Worm (Caenorhabditis elegans): ENCODE results near the gene msp-38.

The msp-38 gene

ce11 chrIV:10143640-10144039 lies at the start of gene msp-38:
TSS of gene msp-38 (minus strand) at chrIV:10143740.
- TF ChIP-seq T22C8.4 (GFP tag; IDR thresholded peaks at IDR 0.05) = no peak
- no peak for TF ChIP-seq tab-1 (GFP tag; IDR thresholded peaks at IDR 0.05)
- TF ChIP-seq klf-2 (GFP tag; conservative IDR thresholded peaks at IDR 0.05) = no peak
- TF ChIP-seq ref-1 (GFP tag; conservative IDR thresholded peaks at IDR 0.05) = no peak
- TF ChIP-seq ztf-23 (GFP tag; IDR thresholded peaks at IDR 0.05) = no peak
- TF ChIP-seq ztf-29 (GFP tag; IDR thresholded peaks at IDR 0.05) = no peak
- no peak for TF ChIP-seq flt-1 (GFP tag; IDR thresholded peaks at IDR 0.05)
- no peak for TF ChIP-seq med-1 (GFP tag; optimal IDR thresholded peaks at IDR 0.05; ENCODE audit: insufficient read depth)

ce11 chrIV:10191498-10191897 lies 48.0 kb upstream of the msp-38 start:
- TF ChIP-seq ref-1 (GFP tag; conservative IDR thresholded peaks at IDR 0.05) (no peak), tab-1 (GFP tag; IDR thresholded peaks at IDR 0.05) (no peak), cog-1 (tag; optimal IDR thresholded peaks at IDR 0.05) (no peak), med-1 (GFP tag; optimal IDR thresholded peaks at IDR 0.05; ENCODE audit: insufficient read depth) (no peak), ztf-23 (GFP tag; IDR thresholded peaks at IDR 0.05) (no peak), T22C8.4 (GFP tag; IDR thresholded peaks at IDR 0.05) (no peak)

- TF ChIP-seq ztf-23 (GFP tag; IDR thresholded peaks at IDR 0.05) (no peak), med-1 (GFP tag; optimal IDR thresholded peaks at IDR 0.05; ENCODE audit: insufficient read depth) (no peak), T22C8.4 (GFP tag; IDR thresholded peaks at IDR 0.05) (no peak), flt-1 (GFP tag; IDR thresholded peaks at IDR 0.05) (0 out of 2 replicates have a peak, but pooled peaks have one; percentile 22)
Observed at ce11 chrIV:10190586-10190985, 47.0 kb upstream of the msp-38 start.

ce11 chrIV:10188505-10188904 lies 45.0 kb upstream of the msp-38 start:
- TF ChIP-seq ztf-29 (GFP tag; IDR thresholded peaks at IDR 0.05) (no peak), cog-1 (tag; optimal IDR thresholded peaks at IDR 0.05) (no peak), ref-1 (GFP tag; conservative IDR thresholded peaks at IDR 0.05) (no peak), tab-1 (GFP tag; IDR thresholded peaks at IDR 0.05) (no peak), flt-1 (GFP tag; IDR thresholded peaks at IDR 0.05) (no peak), klf-2 (GFP tag; conservative IDR thresholded peaks at IDR 0.05) (no peak), med-1 (GFP tag; optimal IDR thresholded peaks at IDR 0.05; ENCODE audit: insufficient read depth) (no peak), T22C8.4 (GFP tag; IDR thresholded peaks at IDR 0.05) (no peak), ztf-23 (GFP tag; IDR thresholded peaks at IDR 0.05) (no peak)

ce11 chrIV:10180133-10180749 lies 36.7 kb upstream of the msp-38 start, which contains the start of gene gta-1:
TSS of gene gta-1 (plus strand) at chrIV:10180660.
- TF ChIP-seq flt-1 (GFP tag; IDR thresholded peaks at IDR 0.05) (no peak), T22C8.4 (GFP tag; IDR thresholded peaks at IDR 0.05) (no peak)

- TF ChIP-seq ztf-23 (GFP tag; IDR thresholded peaks at IDR 0.05) (no peak), tab-1 (GFP tag; IDR thresholded peaks at IDR 0.05) (no peak), T22C8.4 (GFP tag; IDR thresholded peaks at IDR 0.05) (no peak), ztf-29 (GFP tag; IDR thresholded peaks at IDR 0.05) (no peak), ref-1 (GFP tag; conservative IDR thresholded peaks at IDR 0.05) (no peak), med-1 (GFP tag; optimal IDR thresholded peaks at IDR 0.05; ENCODE audit: insufficient read depth) (no peak), flt-1 (GFP tag; IDR thresholded peaks at IDR 0.05) (no peak), klf-2 (GFP tag; conservative IDR thresholded peaks at IDR 0.05) (no peak), cog-1 (tag; optimal IDR thresholded peaks at IDR 0.05) (no peak)
Observed at ce11 chrIV:10177779-10178178, 34.2 kb upstream of the msp-38 start, which contains the start of gene mspn-1. TSS of gene mspn-1 (plus strand) at chrIV:10177968.

ce11 chrIV:10176252-10176730 lies 32.8 kb upstream of the msp-38 start, which contains the start of gene rack-1:
TSS of gene rack-1 (plus strand) at chrIV:10176680.
- no peak for TF ChIP-seq flt-1 (GFP tag; IDR thresholded peaks at IDR 0.05)
- no peak for TF ChIP-seq T22C8.4 (GFP tag; IDR thresholded peaks at IDR 0.05)
- no peak for TF ChIP-seq ref-1 (GFP tag; conservative IDR thresholded peaks at IDR 0.05)
- no peak for TF ChIP-seq cog-1 (tag; optimal IDR thresholded peaks at IDR 0.05)
- TF ChIP-seq med-1 (GFP tag; optimal IDR thresholded peaks at IDR 0.05; ENCODE audit: insufficient read depth) = no peak
- TF ChIP-seq ztf-29 (GFP tag; IDR thresholded peaks at IDR 0.05) = no peak
- no peak for TF ChIP-seq tab-1 (GFP tag; IDR thresholded peaks at IDR 0.05)
- TF ChIP-seq ztf-23 (GFP tag; IDR thresholded peaks at IDR 0.05) = no peak
- TF ChIP-seq klf-2 (GFP tag; conservative IDR thresholded peaks at IDR 0.05) = no peak

ce11 chrIV:10174932-10175732 lies 31.6 kb upstream of the msp-38 start:
- TF ChIP-seq T22C8.4 (GFP tag; IDR thresholded peaks at IDR 0.05) (peak; percentile 73), tab-1 (GFP tag; IDR thresholded peaks at IDR 0.05) (0 out of 2 replicates have a peak, but pooled peaks have one; percentile 45), flt-1 (GFP tag; IDR thresholded peaks at IDR 0.05) (no peak), cog-1 (tag; optimal IDR thresholded peaks at IDR 0.05) (peak; percentile 2), ref-1 (GFP tag; conservative IDR thresholded peaks at IDR 0.05) (no peak), ztf-29 (GFP tag; IDR thresholded peaks at IDR 0.05) (no peak), klf-2 (GFP tag; conservative IDR thresholded peaks at IDR 0.05) (no peak), med-1 (GFP tag; optimal IDR thresholded peaks at IDR 0.05; ENCODE audit: insufficient read depth) (no peak), ztf-23 (GFP tag; IDR thresholded peaks at IDR 0.05) (peak; percentile 55; the same call in 1 of the 2 replicates)

- TF ChIP-seq tab-1 (GFP tag; IDR thresholded peaks at IDR 0.05) = no peak
- no peak for TF ChIP-seq ztf-29 (GFP tag; IDR thresholded peaks at IDR 0.05)
- no peak for TF ChIP-seq cog-1 (tag; optimal IDR thresholded peaks at IDR 0.05)
- no peak for TF ChIP-seq ztf-23 (GFP tag; IDR thresholded peaks at IDR 0.05)
- no peak for TF ChIP-seq med-1 (GFP tag; optimal IDR thresholded peaks at IDR 0.05; ENCODE audit: insufficient read depth)
- no peak for TF ChIP-seq ref-1 (GFP tag; conservative IDR thresholded peaks at IDR 0.05)
- no peak for TF ChIP-seq klf-2 (GFP tag; conservative IDR thresholded peaks at IDR 0.05)
- TF ChIP-seq T22C8.4 (GFP tag; IDR thresholded peaks at IDR 0.05) = no peak
- TF ChIP-seq flt-1 (GFP tag; IDR thresholded peaks at IDR 0.05) = no peak
Observed at ce11 chrIV:10174328-10174727, 30.8 kb upstream of the msp-38 start, which contains the start of gene pxf-1. TSS of gene pxf-1 (minus strand) at chrIV:10174341.

All from whole organism, midembryonic.